Fruit fly (Drosophila melanogaster) whole organism, embryonic: ENCODE results near the gene CG6830.

Experiments
- Ada2b ChIP-seq: fragments of 200-800 bp; sonication (Bioruptor generic); IDR thresholded peaks from 2 replicates; pipeline ENCODE4 v1.3.6; 2022; ENCODE audit warnings: missing biosample characterization, missing genetic modification characterization
- Blimp-1 ChIP-seq: fragments of 200-800 bp; sonication (Bioruptor generic); optimal IDR thresholded peaks from 3 replicates; lab custom pipeline; 2018; ENCODE audit warnings: missing biosample characterization, missing genetic modification characterization, mild to moderate bottlenecking, moderate library complexity, missing genetic modification reagents
- CG10267 ChIP-seq: fragments of 200-800 bp; sonication (Bioruptor generic); optimal IDR thresholded peaks from 2 replicates; lab custom pipeline; 2018; ENCODE audit warnings: missing biosample characterization, mild to moderate bottlenecking, missing genetic modification characterization, moderate library complexity
- CG10462 ChIP-seq: fragments of 200-800 bp; sonication (Bioruptor generic); optimal IDR thresholded peaks from 2 replicates; lab custom pipeline; 2016; ENCODE audit warnings: missing biosample characterization, missing genetic modification characterization
- CG11085 ChIP-seq: fragments of 200-800 bp; sonication (Bioruptor generic); IDR thresholded peaks from 2 replicates; pipeline ENCODE4 v1.3.6; 2022; ENCODE audit warnings: missing biosample characterization, missing genetic modification characterization
- CG12071 ChIP-seq: fragments of 200-800 bp; sonication (Bioruptor generic); optimal IDR thresholded peaks from 3 replicates; lab custom pipeline; 2018; ENCODE audit warnings: missing biosample characterization, mild to moderate bottlenecking, missing genetic modification characterization
- CG12769 ChIP-seq: fragments of 200-800 bp; sonication (Bioruptor generic); optimal IDR thresholded peaks from 2 replicates; lab custom pipeline; 2019; ENCODE audit warnings: missing biosample characterization, mild to moderate bottlenecking, missing genetic modification characterization, moderate library complexity
- CG13123 ChIP-seq: fragments of 200-800 bp; sonication (Bioruptor generic); optimal IDR thresholded peaks from 2 replicates; lab custom pipeline; 2016; ENCODE audit warnings: missing biosample characterization, missing genetic modification characterization
- CG30431 ChIP-seq: fragments of 200-800 bp; sonication (Bioruptor generic); optimal IDR thresholded peaks from 2 replicates; lab custom pipeline; 2017; ENCODE audit warnings: missing biosample characterization, missing genetic modification characterization
- CG3065 ChIP-seq: fragments of 200-800 bp; sonication (Bioruptor generic); optimal IDR thresholded peaks from 2 replicates; lab custom pipeline; 2016; ENCODE audit warnings: missing biosample characterization, missing genetic modification characterization
- CG31224 ChIP-seq: fragments of 200-800 bp; sonication (Bioruptor generic); IDR thresholded peaks from 2 replicates; pipeline ENCODE4 v1.3.6; 2022; ENCODE audit warnings: missing biosample characterization, missing genetic modification characterization
- CG4328 ChIP-seq: fragments of 200-800 bp; sonication (Bioruptor generic); optimal IDR thresholded peaks from 3 replicates; lab custom pipeline; 2017; ENCODE audit warnings: missing biosample characterization, missing genetic modification reagents, missing genetic modification characterization
- CG4424 ChIP-seq: fragments of 200-800 bp; sonication (Bioruptor generic); optimal IDR thresholded peaks from 3 replicates; lab custom pipeline; 2016; ENCODE audit warnings: missing biosample characterization, missing genetic modification characterization
- CG4730 ChIP-seq: fragments of 200-800 bp; sonication (Bioruptor generic); IDR thresholded peaks from 2 replicates; pipeline ENCODE4 v1.3.6; 2022; ENCODE audit warnings: missing biosample characterization, missing genetic modification characterization
- CG6175 ChIP-seq: fragments of 200-800 bp; sonication (Bioruptor generic); IDR thresholded peaks from 3 replicates; pipeline ENCODE4 v1.3.6; 2022; ENCODE audit warnings: missing biosample characterization, missing genetic modification characterization
- CG6854 ChIP-seq: fragments of 200-800 bp; sonication (Bioruptor generic); optimal IDR thresholded peaks from 3 replicates; lab custom pipeline; 2017; ENCODE audit warnings: missing biosample characterization, mild to moderate bottlenecking, missing genetic modification characterization
- CG8290 ChIP-seq, 3 experiments: fragments of 200-800 bp; sonication (Bioruptor generic); optimal IDR thresholded peaks; 2 replicates each; lab custom pipeline; 2016 to 2019; ENCODE audit warnings: missing biosample characterization in 3 of 3, missing genetic modification characterization in 3 of 3, mild to moderate bottlenecking in 2 of 3, moderate library complexity in 1 of 3
- CG8765 ChIP-seq: fragments of 200-800 bp; sonication (Bioruptor generic); IDR thresholded peaks from 2 replicates; pipeline ENCODE4 v1.3.6; 2022; ENCODE audit warnings: missing biosample characterization, missing genetic modification characterization
- CG9609 ChIP-seq: fragments of 200-800 bp; sonication (Bioruptor generic); optimal IDR thresholded peaks from 3 replicates; lab custom pipeline; 2016; ENCODE audit warnings: missing biosample characterization, missing genetic modification characterization
- CHES-1-like ChIP-seq: fragments of 200-800 bp; sonication (Bioruptor generic); optimal IDR thresholded peaks from 2 replicates; lab custom pipeline; 2016; ENCODE audit warnings: missing biosample characterization, missing genetic modification characterization
- CoRest ChIP-seq: fragments of 200-800 bp; sonication (Bioruptor generic); optimal IDR thresholded peaks from 3 replicates; lab custom pipeline; 2018; ENCODE audit warnings: missing biosample characterization, mild to moderate bottlenecking, missing genetic modification characterization, moderate library complexity
- E2f2 ChIP-seq: fragments of 200-800 bp; sonication (Bioruptor generic); IDR thresholded peaks from 2 replicates; pipeline ENCODE4 v1.3.6; 2022; ENCODE audit warnings: missing biosample characterization, missing genetic modification characterization
- HLH4C ChIP-seq: fragments of 200-800 bp; sonication (Bioruptor generic); IDR thresholded peaks from 3 replicates; pipeline ENCODE4 v1.3.6; 2022; ENCODE audit warnings: missing biosample characterization, missing genetic modification characterization; ENCODE audit not compliant: partially characterized antibody
- HLHmδ ChIP-seq: fragments of 200-800 bp; sonication (Bioruptor generic); optimal IDR thresholded peaks from 2 replicates; lab custom pipeline; 2018; ENCODE audit warnings: missing biosample characterization, mild to moderate bottlenecking, missing genetic modification characterization, moderate library complexity
- Hsf ChIP-seq: fragments of 200-800 bp; sonication (Bioruptor generic); optimal IDR thresholded peaks from 3 replicates; lab custom pipeline; 2016; ENCODE audit warnings: missing biosample characterization, missing genetic modification characterization
- Nf-YA ChIP-seq: fragments of 200-800 bp; sonication (Bioruptor generic); IDR thresholded peaks from 2 replicates; pipeline ENCODE4 v1.3.6; 2022; ENCODE audit warnings: missing biosample characterization, missing genetic modification characterization
- Oli ChIP-seq: fragments of 200-800 bp; sonication (Bioruptor generic); optimal IDR thresholded peaks from 2 replicates; lab custom pipeline; 2018; ENCODE audit warnings: missing biosample characterization, mild to moderate bottlenecking, missing genetic modification characterization, moderate library complexity
- TFAM ChIP-seq: fragments of 200-800 bp; sonication (Bioruptor generic); optimal IDR thresholded peaks from 2 replicates; lab custom pipeline; 2017; ENCODE audit warnings: missing biosample characterization, missing genetic modification characterization, inconsistent platforms
- Tbp ChIP-seq: fragments of >200 bp; optimal IDR thresholded peaks from 2 replicates; lab custom pipeline; 2018; ENCODE audit warnings: missing biosample characterization, missing genetic modification characterization
- Trl ChIP-seq, 3 experiments: fragments of >200 bp in 2 of 3; fragments of 200-800 bp in 1 of 3; sonication (Bioruptor generic) in 1 of 3; optimal IDR thresholded peaks; 2 replicates in 1 of 3; 3 replicates in 2 of 3; lab custom pipeline; 2016 to 2017; ENCODE audit warnings: missing biosample characterization in 1 of 3, missing genetic modification characterization in 1 of 3
- Xbp1 ChIP-seq: fragments of 200-800 bp; sonication (Bioruptor generic); optimal IDR thresholded peaks from 3 replicates; lab custom pipeline; 2016; ENCODE audit warnings: missing biosample characterization, mild to moderate bottlenecking, missing genetic modification characterization
- YL-1 ChIP-seq: fragments of 200-800 bp; sonication (Bioruptor generic); optimal IDR thresholded peaks from 3 replicates; lab custom pipeline; 2017; ENCODE audit warnings: missing biosample characterization, mild to moderate bottlenecking, missing genetic modification characterization
- amos ChIP-seq: fragments of 200-800 bp; sonication (Bioruptor generic); IDR thresholded peaks from 2 replicates; pipeline ENCODE4 v1.3.6; 2022; ENCODE audit warnings: missing biosample characterization, missing genetic modification characterization; ENCODE audit not compliant: partially characterized antibody
- chinmo ChIP-seq: fragments of 200-800 bp; sonication (Bioruptor generic); IDR thresholded peaks from 4 replicates; pipeline ENCODE4 v1.3.6; 2022; ENCODE audit warnings: missing biosample characterization, missing genetic modification characterization; ENCODE audit not compliant: partially characterized antibody
- chm ChIP-seq: fragments of 200-800 bp; sonication (Bioruptor generic); IDR thresholded peaks from 2 replicates; pipeline ENCODE4 v1.3.6; 2022; ENCODE audit warnings: missing biosample characterization, missing genetic modification characterization
- dmrt11E ChIP-seq: fragments of 200-800 bp; sonication (Bioruptor generic); optimal IDR thresholded peaks from 3 replicates; lab custom pipeline; 2018; ENCODE audit warnings: missing biosample characterization, mild to moderate bottlenecking, missing genetic modification characterization, moderate library complexity
- gem ChIP-seq: fragments of 200-800 bp; sonication (Bioruptor generic); optimal IDR thresholded peaks from 2 replicates; lab custom pipeline; 2019; ENCODE audit warnings: missing biosample characterization, mild to moderate bottlenecking, missing genetic modification characterization, moderate library complexity
- gfzf ChIP-seq: fragments of 200-800 bp; sonication (Bioruptor generic); optimal IDR thresholded peaks from 2 replicates; lab custom pipeline; 2016; ENCODE audit warnings: missing biosample characterization, mild to moderate bottlenecking, missing genetic modification characterization, moderate library complexity
- grau ChIP-seq: fragments of 200-800 bp; optimal IDR thresholded peaks from 3 replicates; lab custom pipeline; 2019; ENCODE audit warnings: missing biosample characterization, mild to moderate bottlenecking, missing genetic modification characterization, moderate library complexity
- hbn ChIP-seq: fragments of 200-800 bp; sonication (Bioruptor generic); IDR thresholded peaks from 2 replicates; pipeline ENCODE4 v1.3.6; 2022; ENCODE audit warnings: missing biosample characterization, missing genetic modification characterization; ENCODE audit not compliant: partially characterized antibody
- jigr1 ChIP-seq: fragments of 200-800 bp; sonication (Bioruptor generic); IDR thresholded peaks from 3 replicates; pipeline ENCODE4 v1.3.6; 2022; ENCODE audit warnings: missing biosample characterization, missing genetic modification characterization
- klu ChIP-seq: fragments of 200-800 bp; sonication (Bioruptor generic); IDR thresholded peaks from 2 replicates; pipeline ENCODE4 v1.3.6; 2022; ENCODE audit warnings: missing biosample characterization, missing genetic modification characterization
- nerfin-1 ChIP-seq: fragments of 200-800 bp; sonication (Bioruptor generic); optimal IDR thresholded peaks from 3 replicates; lab custom pipeline; 2019; ENCODE audit warnings: missing biosample characterization, mild to moderate bottlenecking, missing genetic modification characterization, moderate library complexity
- nom ChIP-seq: fragments of 200-800 bp; sonication (Bioruptor generic); optimal IDR thresholded peaks from 2 replicates; lab custom pipeline; 2017; ENCODE audit warnings: missing biosample characterization, missing genetic modification characterization, mild to moderate bottlenecking, moderate library complexity, missing genetic modification reagents
- pum ChIP-seq: fragments of 200-800 bp; sonication (Bioruptor generic); optimal IDR thresholded peaks from 2 replicates; lab custom pipeline; 2016; ENCODE audit warnings: missing biosample characterization, missing genetic modification characterization
- repo ChIP-seq: fragments of 200-800 bp; sonication (Bioruptor generic); optimal IDR thresholded peaks from 2 replicates; lab custom pipeline; 2016; ENCODE audit warnings: missing biosample characterization, missing genetic modification characterization
- stc ChIP-seq: fragments of 200-800 bp; sonication (Bioruptor generic); IDR thresholded peaks from 2 replicates; pipeline ENCODE4 v1.3.6; 2022; ENCODE audit warnings: missing biosample characterization, missing genetic modification characterization
- toy ChIP-seq: fragments of 200-800 bp; sonication (Bioruptor generic); IDR thresholded peaks from 2 replicates; pipeline ENCODE4 v1.3.6; 2022; ENCODE audit warnings: missing biosample characterization, missing genetic modification characterization
- unpg ChIP-seq: fragments of 200-800 bp; sonication (Bioruptor generic); optimal IDR thresholded peaks from 3 replicates; lab custom pipeline; 2018; ENCODE audit warnings: missing biosample characterization, mild to moderate bottlenecking, missing genetic modification characterization, moderate library complexity
- zfh1 ChIP-seq: fragments of 200-800 bp; sonication (Bioruptor generic); IDR thresholded peaks from 3 replicates; pipeline ENCODE4 v1.3.6; 2022; ENCODE audit warnings: missing biosample characterization, missing genetic modification characterization

CG6830 gene

DNA sequence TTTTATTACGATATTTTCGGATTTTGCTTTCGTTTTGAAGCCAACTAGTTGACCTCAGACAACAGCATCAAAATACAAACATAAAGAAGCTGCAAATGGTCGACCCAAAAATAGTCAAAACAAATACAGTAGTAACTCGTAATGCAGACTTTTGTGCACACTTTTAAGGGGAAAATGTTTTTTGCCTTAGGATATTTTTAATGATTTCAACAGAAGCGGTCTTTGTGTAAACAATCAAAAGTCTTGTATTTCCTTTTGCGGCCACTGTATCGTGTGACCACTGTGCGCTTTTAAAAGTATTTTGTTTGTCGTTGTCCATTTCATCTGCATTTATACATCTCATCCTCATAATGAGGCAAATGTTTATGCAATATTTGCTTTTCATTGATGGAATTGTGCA lies 34.7 kb downstream of the CG6830 start (continued):
- TF ChIP-seq zfh1 (peak; percentile 97), CG6175 (peak; percentile 96), CoRest (tag; lab: Kevin White, UChicago) (peak; percentile 96), jigr1 (GFP tag; lab: Robert Waterston, UW) (peak; percentile 85), chm (GFP tag; lab: Robert Waterston, UW) (peak; percentile 95), CG8290 (GFP tag; optimal IDR thresholded peaks at IDR 0.05; lab: Kevin White, UChicago) (peak; percentile 81), CG8290 (tag; optimal IDR thresholded peaks at IDR 0.05; lab: Kevin White, UChicago) (peak; percentile 17 to 99), repo (peak; percentile 96), unpg (GFP tag; lab: Kevin White, UChicago) (peak; percentile 96), stc (GFP tag; lab: Robert Waterston, UW) (peak; percentile 97), CG4328 (GFP tag; lab: Kevin White, UChicago) (peak; percentile 90), CG10267 (tag; lab: Kevin White, UChicago) (peak; percentile 77), nom (GFP tag; lab: Kevin White, UChicago) (peak; percentile 8), Hsf (GFP tag; lab: Kevin White, UChicago) (peak; percentile 97), CG13123 (GFP tag; lab: Kevin White, UChicago) (peak; percentile 91), hbn (GFP tag; lab: Robert Waterston, UW) (no peak), chinmo (GFP tag; lab: Robert Waterston, UW) (peak; percentile 54; the same call in 1 of the 4 replicates), CG6854 (GFP tag; lab: Kevin White, UChicago) (peak; percentile 89), Xbp1 (peak; percentile 98), Tbp (no peak), klu (GFP tag; lab: Robert Waterston, UW) (peak; percentile 93), Trl (optimal IDR thresholded peaks at IDR 0.05; lab: Kevin White, UChicago) (no peak), Trl (GFP tag; optimal IDR thresholded peaks at IDR 0.05; lab: Kevin White, UChicago) (peak; percentile 98), pum (GFP tag; lab: Kevin White, UChicago) (peak; percentile 96), CG12071 (peak; percentile 97), HLH4C (GFP tag; lab: Robert Waterston, UW) (no peak), Oli (peak; percentile 95), gfzf (GFP tag; lab: Kevin White, UChicago) (peak; percentile 0), amos (GFP tag; lab: Robert Waterston, UW) (no peak), dmrt11E (peak; percentile 69), CG3065 (peak; percentile 85), toy (peak; percentile 94), YL-1 (GFP tag; lab: Kevin White, UChicago) (peak; percentile 63), HLHmδ (GFP tag; lab: Kevin White, UChicago) (no peak), CG9609 (GFP tag; lab: Kevin White, UChicago) (peak; percentile 96), nerfin-1 (peak; percentile 81), Nf-YA (peak; percentile 93), CG8765 (peak; percentile 85), CHES-1-like (peak; percentile 98), grau (peak; percentile 99), gem (peak; percentile 96), CG4424 (peak; percentile 94), Ada2b (peak; percentile 98), TFAM (GFP tag; lab: Kevin White, UChicago) (peak; percentile 8), CG4730 (GFP tag; lab: Robert Waterston, UW) (peak; percentile 95), CG31224 (peak; percentile 93), CG12769 (tag; lab: Kevin White, UChicago) (peak; percentile 98), CG11085 (GFP tag; lab: Robert Waterston, UW) (peak; percentile 96), Blimp-1 (peak; percentile 86), CG30431 (peak; percentile 86), E2f2 (peak; percentile 80), CG10462 (GFP tag; lab: Kevin White, UChicago) (peak; percentile 89)
